Worm (Caenorhabditis elegans) whole organism, young adult: ENCODE results near the gene F52C6.4.

Source experiments
- B0261.1 ChIP-seq: sonication (generic microtip); optimal IDR thresholded peaks from 2 replicates; lab custom pipeline; 2016; ENCODE audit warnings: mild to moderate bottlenecking, missing genetic modification characterization, moderate library complexity, missing compliant biosample characterization
- C17E4.6 ChIP-seq: fragments of 200-800 bp; sonication (Bioruptor generic); IDR thresholded peaks from 2 replicates; pipeline ENCODE4 v1.3.6; 2022; ENCODE audit warnings: missing genetic modification reagents, missing genetic modification characterization, missing compliant biosample characterization
- F10E7.11 ChIP-seq: sonication (generic microtip); optimal IDR thresholded peaks from 2 replicates; lab custom pipeline; 2017; ENCODE audit warnings: mild to moderate bottlenecking, missing genetic modification characterization, moderate library complexity, missing compliant biosample characterization
- F22D6.2 ChIP-seq: sonication (generic microtip); optimal IDR thresholded peaks from 2 replicates; lab custom pipeline; 2016; ENCODE audit warnings: mild to moderate bottlenecking, missing genetic modification characterization, missing compliant biosample characterization
- F49E8.2 ChIP-seq: sonication (generic microtip); optimal IDR thresholded peaks from 3 replicates; lab custom pipeline; 2017; ENCODE audit warnings: missing genetic modification characterization, mild to moderate bottlenecking, missing compliant biosample characterization, antibody characterized with exemption, moderate library complexity; ENCODE audit not compliant: insufficient read depth
- K12H6.12 ChIP-seq: fragments of 200-800 bp; sonication (Bioruptor generic); optimal IDR thresholded peaks from 2 replicates; lab custom pipeline; 2018; ENCODE audit warnings: mild to moderate bottlenecking, missing genetic modification characterization, missing compliant biosample characterization
- T07F8.4 ChIP-seq: sonication (generic microtip); optimal IDR thresholded peaks from 2 replicates; lab custom pipeline; 2016; ENCODE audit warnings: mild to moderate bottlenecking, missing genetic modification characterization, moderate library complexity, missing compliant biosample characterization
- Y56A3A.18 ChIP-seq: fragments of 200-800 bp; sonication (Bioruptor generic); IDR thresholded peaks from 2 replicates; pipeline ENCODE4 v1.3.6; 2022; ENCODE audit warnings: missing genetic modification reagents, missing genetic modification characterization, missing compliant biosample characterization
- Y67H2A.10 ChIP-seq: fragments of 200-800 bp; sonication (Bioruptor generic); conservative IDR thresholded peaks from 2 replicates; pipeline ENCODE4 v1.3.6; 2022; ENCODE audit warnings: missing genetic modification reagents, missing genetic modification characterization, missing compliant biosample characterization
- Y95B8A.8 ChIP-seq: fragments of 200-800 bp; sonication (Bioruptor generic); IDR thresholded peaks from 2 replicates; pipeline ENCODE4 v1.3.6; 2022; ENCODE audit warnings: missing genetic modification reagents, missing genetic modification characterization, missing compliant biosample characterization
- attf-3 ChIP-seq: fragments of 200-800 bp; sonication (Bioruptor generic); conservative IDR thresholded peaks from 2 replicates; pipeline ENCODE4 v1.3.6; 2022; ENCODE audit warnings: missing genetic modification reagents, missing genetic modification characterization, missing compliant biosample characterization
- attf-6 ChIP-seq: fragments of 200-800 bp; sonication (Bioruptor generic); IDR thresholded peaks from 2 replicates; pipeline ENCODE4 v1.3.6; 2022; ENCODE audit warnings: missing genetic modification reagents, missing genetic modification characterization, missing compliant biosample characterization
- ceh-58 ChIP-seq: fragments of 200-800 bp; sonication (Bioruptor generic); IDR thresholded peaks from 2 replicates; pipeline ENCODE4 v1.3.6; 2022; ENCODE audit warnings: missing genetic modification characterization, missing compliant biosample characterization
- ceh-79 ChIP-seq: sonication (generic microtip); optimal IDR thresholded peaks from 2 replicates; lab custom pipeline; 2017; ENCODE audit warnings: mild to moderate bottlenecking, missing genetic modification characterization, missing compliant biosample characterization
- die-1 ChIP-seq: sonication (generic microtip); optimal IDR thresholded peaks from 2 replicates; lab custom pipeline; 2016; ENCODE audit warnings: missing genotype, mild to moderate bottlenecking, missing genetic modification characterization, missing compliant biosample characterization
- hmg-1.2 ChIP-seq: fragments of 200-800 bp; sonication (Bioruptor generic); IDR thresholded peaks from 2 replicates; pipeline ENCODE4 v1.3.6; 2022; ENCODE audit warnings: missing genetic modification reagents, missing genetic modification characterization, missing compliant biosample characterization
- lag-1 ChIP-seq: fragments of 200-800 bp; sonication (Bioruptor generic); IDR thresholded peaks from 2 replicates; pipeline ENCODE4 v1.3.6; 2022; ENCODE audit warnings: missing genetic modification reagents, missing genetic modification characterization, missing compliant biosample characterization
- let-526 ChIP-seq: fragments of 200-800 bp; sonication (Bioruptor generic); IDR thresholded peaks from 2 replicates; pipeline ENCODE4 v1.3.6; 2022; ENCODE audit warnings: missing genetic modification reagents, missing genetic modification characterization, missing compliant biosample characterization
- let-607 ChIP-seq, 2 experiments: fragments of 200-800 bp in 1 of 2; sonication (Bioruptor generic) in 1 of 2; sonication (generic microtip) in 1 of 2; optimal IDR thresholded peaks; 2 replicates each; lab custom pipeline; 2016 to 2018; ENCODE audit warnings: mild to moderate bottlenecking in 2 of 2, missing compliant biosample characterization in 2 of 2, missing genetic modification characterization in 2 of 2, moderate library complexity in 2 of 2, missing genotype in 1 of 2
- lin-35 ChIP-seq, 3 experiments: fragments of 150-350 bp in 2 of 3; sonication (generic microtip) in 1 of 3; optimal IDR thresholded peaks; 2 replicates each; lab custom pipeline; 2014 to 2018; ENCODE audit warnings: missing biosample characterization in 3 of 3, missing genetic modification characterization in 3 of 3, missing genetic modification reagents in 3 of 3
- lin-40 ChIP-seq: sonication (generic microtip); optimal IDR thresholded peaks from 2 replicates; lab custom pipeline; 2016; ENCODE audit warnings: missing genetic modification characterization, mild to moderate bottlenecking, missing compliant biosample characterization, missing genotype, missing genetic modification reagents
- lin-54 ChIP-seq: fragments of 200-800 bp; sonication (Bioruptor generic); optimal IDR thresholded peaks from 2 replicates; lab custom pipeline; 2018; ENCODE audit warnings: mild to moderate bottlenecking, missing genetic modification characterization, missing compliant biosample characterization
- lsl-1 ChIP-seq: fragments of 200-800 bp; sonication (Bioruptor generic); optimal IDR thresholded peaks from 2 replicates; lab custom pipeline; 2018; ENCODE audit warnings: mild to moderate bottlenecking, missing genetic modification characterization, moderate library complexity, missing compliant biosample characterization
- madf-3 ChIP-seq: fragments of 200-800 bp; sonication (Bioruptor generic); IDR thresholded peaks from 2 replicates; pipeline ENCODE4 v1.3.6; 2022; ENCODE audit warnings: missing genetic modification reagents, missing genetic modification characterization, missing compliant biosample characterization
- madf-6 ChIP-seq: fragments of 200-800 bp; sonication (Bioruptor generic); IDR thresholded peaks from 2 replicates; pipeline ENCODE4 v1.3.6; 2022; ENCODE audit warnings: missing genetic modification reagents, missing genetic modification characterization, missing compliant biosample characterization
- nfya-1 ChIP-seq: sonication (generic microtip); optimal IDR thresholded peaks from 2 replicates; lab custom pipeline; 2017; ENCODE audit warnings: antibody characterized with exemption, missing compliant biosample characterization, missing genetic modification characterization, borderline replicate concordance; ENCODE audit not compliant: insufficient read depth
- nhr-80 ChIP-seq: sonication (generic microtip); optimal IDR thresholded peaks from 2 replicates; lab custom pipeline; 2016; ENCODE audit warnings: missing genetic modification characterization, missing compliant biosample characterization
- nhr-90 ChIP-seq: sonication (generic microtip); optimal IDR thresholded peaks from 2 replicates; lab custom pipeline; 2016; ENCODE audit warnings: missing genotype, mild to moderate bottlenecking, missing genetic modification characterization, missing compliant biosample characterization
- rec-8 ChIP-seq, 2 experiments: sonication (generic microtip); optimal IDR thresholded peaks; 2 replicates each; lab custom pipeline; 2016; ENCODE audit warnings: mild to moderate bottlenecking in 2 of 2, missing genetic modification characterization in 2 of 2, missing genetic modification reagents in 2 of 2, missing genotype in 2 of 2, missing biosample characterization in 1 of 2, missing compliant biosample characterization in 1 of 2, moderate library complexity in 1 of 2
- repo-1 ChIP-seq: sonication (generic microtip); optimal IDR thresholded peaks from 2 replicates; lab custom pipeline; 2017; ENCODE audit warnings: mild to moderate bottlenecking, missing genetic modification characterization, missing compliant biosample characterization
- tbp1 ChIP-seq: fragments of 200-800 bp; sonication (Bioruptor generic); optimal IDR thresholded peaks from 2 replicates; lab custom pipeline; 2018; ENCODE audit warnings: mild to moderate bottlenecking, missing genetic modification characterization, missing compliant biosample characterization
- tbx-9 ChIP-seq: sonication (generic microtip); optimal IDR thresholded peaks from 2 replicates; lab custom pipeline; 2016; ENCODE audit warnings: borderline replicate concordance, missing genetic modification characterization, inconsistent platforms, missing compliant biosample characterization
- zfh-2 ChIP-seq: fragments of 200-800 bp; sonication (Bioruptor generic); conservative IDR thresholded peaks from 2 replicates; pipeline ENCODE4 v1.3.6; 2022; ENCODE audit warnings: missing genetic modification reagents, missing genetic modification characterization, missing compliant biosample characterization
- ztf-22 ChIP-seq: fragments of 200-800 bp; sonication (Bioruptor generic); optimal IDR thresholded peaks from 2 replicates; lab custom pipeline; 2018; ENCODE audit warnings: mild to moderate bottlenecking, missing genetic modification characterization, moderate library complexity, missing compliant biosample characterization
- ztf-25 ChIP-seq: fragments of 200-800 bp; sonication (Bioruptor generic); IDR thresholded peaks from 2 replicates; pipeline ENCODE4 v1.3.6; 2022; ENCODE audit warnings: missing genetic modification reagents, missing genetic modification characterization, missing compliant biosample characterization

The F52C6.4 gene

DNA sequence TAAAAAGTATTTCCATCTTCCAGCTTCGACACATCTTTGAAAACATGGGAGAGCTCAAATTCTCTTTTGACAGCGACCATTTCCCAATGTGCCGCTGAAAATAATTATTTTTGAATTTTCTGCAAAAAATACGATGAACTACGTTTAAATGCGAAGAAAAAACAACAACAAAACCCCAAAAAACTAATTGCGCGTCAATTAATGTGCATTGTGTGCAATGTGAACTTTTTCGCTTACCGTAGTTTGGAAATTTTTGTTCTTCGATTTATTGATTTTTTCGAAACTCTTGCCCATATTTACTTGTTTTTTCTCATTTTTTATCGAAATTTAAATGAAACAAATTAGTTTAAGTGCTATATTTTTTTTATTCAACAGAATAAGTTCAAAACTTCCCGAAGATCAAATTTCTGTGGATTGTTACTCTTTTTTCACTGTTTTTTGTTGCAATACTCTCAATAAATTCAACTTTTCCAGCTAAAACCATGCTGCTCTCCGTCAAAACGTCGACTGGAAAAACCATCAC lies at the start of gene F52C6.4, which contains the start of gene bath-2:
Gene F52C6.4, plus strand, starts transcription at position 473 of the 523 bp plus-strand sequence.
Gene bath-2, minus strand, starts transcription at position 101 of the 523 bp plus-strand sequence.
- TF ChIP-seq F10E7.11 (tag; lab: Kevin White, UChicago) (no peak), madf-6 (GFP tag; lab: Robert Waterston, UW) (peak; percentile 44; the same call in 1 of the 2 replicates), lsl-1 (GFP tag; lab: Kevin White, UChicago) (peak; percentile 84)

DNA sequence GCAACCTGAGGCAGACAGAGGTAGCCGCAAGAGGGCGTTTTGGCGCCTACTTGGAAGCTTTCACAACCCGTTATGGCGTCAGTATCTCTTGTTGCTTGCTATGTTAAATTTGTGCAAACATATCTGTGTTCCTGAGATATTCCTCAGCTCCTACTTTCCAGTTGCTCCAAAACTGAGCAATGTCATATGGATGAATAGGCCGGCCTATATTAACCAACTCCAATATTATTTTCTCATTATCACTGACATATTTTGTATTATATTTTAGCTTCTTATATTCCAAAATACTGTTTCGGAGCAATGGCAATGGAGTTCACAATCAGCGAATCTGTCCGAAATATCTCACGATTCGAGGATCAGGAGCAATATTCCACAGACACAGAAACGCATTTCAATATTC lies 47.3 kb upstream of the F52C6.4 start, which contains the start of gene math-13:
Gene math-13, plus strand, starts transcription at position 301 of the 400 bp plus-strand sequence.
- no peak for TF ChIP-seq ztf-22
- TF ChIP-seq attf-6 (GFP tag; lab: Robert Waterston, UW), result no peak
- no peak for TF ChIP-seq ceh-58 (GFP tag; lab: Robert Waterston, UW)
- TF ChIP-seq nfya-1 (tag; lab: Kevin White, UChicago), result no peak
- TF ChIP-seq hmg-1.2 (GFP tag; lab: Robert Waterston, UW), result no peak
- TF ChIP-seq nhr-90 (tag; lab: Kevin White, UChicago), result no peak
- no peak for TF ChIP-seq lin-35 (GFP tag; optimal IDR thresholded peaks at IDR 0.05; lab: Kevin White, UChicago)
- TF ChIP-seq Y95B8A.8 (GFP tag; lab: Robert Waterston, UW), result no peak
- TF ChIP-seq B0261.1 (tag; lab: Kevin White, UChicago), result no peak
- TF ChIP-seq nhr-80 (tag; lab: Kevin White, UChicago), result no peak
- TF ChIP-seq, all 124 proteins: peak for 0

- no peak for TF ChIP-seq nhr-80 (tag; lab: Kevin White, UChicago)
- TF ChIP-seq K12H6.12 (tag; lab: Kevin White, UChicago), result no peak
- TF ChIP-seq ceh-79 (tag; lab: Kevin White, UChicago), result no peak
- TF ChIP-seq Y56A3A.18 (GFP tag; lab: Robert Waterston, UW), result no peak
- no peak for TF ChIP-seq F49E8.2 (tag; lab: Kevin White, UChicago)
- no peak for TF ChIP-seq let-607 (tag; optimal IDR thresholded peaks at IDR 0.05; lab: Kevin White, UChicago)
Observed at ce11 chrII:1878663-1879062, 44.3 kb upstream of the F52C6.4 start, which contains the start of gene math-16. Gene math-16 (minus strand): TSS chrII:1878763.

- TF ChIP-seq ztf-22, result no peak
- no peak for TF ChIP-seq tbx-9 (tag; lab: Kevin White, UChicago)
- TF ChIP-seq attf-3 (GFP tag; lab: Robert Waterston, UW), result no peak
- no peak for TF ChIP-seq ceh-58 (GFP tag; lab: Robert Waterston, UW)
- TF ChIP-seq tbp1 (GFP tag; lab: Kevin White, UChicago), result no peak
- no peak for TF ChIP-seq zfh-2 (GFP tag; lab: Robert Waterston, UW)
- no peak for TF ChIP-seq lin-40 (tag; lab: Kevin White, UChicago)
- no peak for TF ChIP-seq Y67H2A.10
- TF ChIP-seq lin-54 (GFP tag; lab: Kevin White, UChicago), result no peak
- no peak for TF ChIP-seq let-526
- no peak for TF ChIP-seq rec-8 (tag; optimal IDR thresholded peaks at IDR 0.05; lab: Kevin White, UChicago)
- TF ChIP-seq lag-1, result no peak
- no peak for TF ChIP-seq T07F8.4 (tag; lab: Kevin White, UChicago)
- no peak for TF ChIP-seq die-1 (tag; lab: Kevin White, UChicago)
- no peak for TF ChIP-seq ztf-25
- no peak for TF ChIP-seq F22D6.2 (tag; lab: Kevin White, UChicago)
- TF ChIP-seq madf-3 (GFP tag; lab: Robert Waterston, UW), result no peak
- TF ChIP-seq repo-1 (tag; lab: Kevin White, UChicago), result no peak
- no peak for TF ChIP-seq C17E4.6 (GFP tag; lab: Robert Waterston, UW)
- TF ChIP-seq, all 124 proteins: peak for 0
Observed at ce11 chrII:1882705-1883104, 40.2 kb upstream of the F52C6.4 start, which contains the start of gene math-5. Gene math-5 (minus strand): TSS chrII:1882805.
